Worm (Caenorhabditis elegans) whole organism, L2 larva: ENCODE results near the gene T26C5.4.

Experiments
- C34F6.9 ChIP-seq: fragments of 150-350 bp; optimal IDR thresholded peaks from 2 replicates; lab custom pipeline; 2014; ENCODE audit warnings: missing biosample characterization, missing genetic modification characterization
- F13H6.1 ChIP-seq: sonication (generic microtip); optimal IDR thresholded peaks from 2 replicates; lab custom pipeline; 2016; ENCODE audit warnings: missing genetic modification characterization, missing compliant biosample characterization
- R02D3.7 ChIP-seq: fragments of 150-350 bp; optimal IDR thresholded peaks from 2 replicates; lab custom pipeline; 2014; ENCODE audit warnings: missing biosample characterization, missing genetic modification characterization
- Y55F3AM.14 ChIP-seq: fragments of 200-800 bp; sonication (Bioruptor generic); optimal IDR thresholded peaks from 2 replicates; lab custom pipeline; 2018; ENCODE audit warnings: mild to moderate bottlenecking, missing genetic modification characterization, missing compliant biosample characterization
- ZK546.5 ChIP-seq: sonication (generic microtip); optimal IDR thresholded peaks from 2 replicates; lab custom pipeline; 2017; ENCODE audit warnings: missing biosample characterization, missing genetic modification characterization
- alr-1 ChIP-seq: fragments of 150-350 bp; optimal IDR thresholded peaks from 2 replicates; lab custom pipeline; 2014; ENCODE audit warnings: missing biosample characterization, missing genetic modification characterization
- aly-2 ChIP-seq: fragments of 150-350 bp; optimal IDR thresholded peaks from 2 replicates; lab custom pipeline; 2014; ENCODE audit warnings: missing biosample characterization, missing genetic modification characterization
- ama-1 ChIP-seq: fragments of 150-350 bp; optimal IDR thresholded peaks from 2 replicates; lab custom pipeline; 2018; ENCODE audit warnings: inconsistent platforms
- blmp-1 ChIP-seq: sonication (generic microtip); optimal IDR thresholded peaks from 2 replicates; lab custom pipeline; 2017; ENCODE audit warnings: missing genetic modification characterization, mild to moderate bottlenecking, missing compliant biosample characterization, antibody characterized with exemption, moderate library complexity; ENCODE audit not compliant: insufficient read depth
- ceh-16 ChIP-seq: fragments of 150-350 bp; optimal IDR thresholded peaks from 2 replicates; lab custom pipeline; 2014; ENCODE audit warnings: missing biosample characterization, missing genetic modification characterization
- dmd-4 ChIP-seq: sonication (generic microtip); optimal IDR thresholded peaks from 2 replicates; lab custom pipeline; 2017; ENCODE audit warnings: missing biosample characterization, missing genetic modification characterization
- egl-27 ChIP-seq: sonication (generic microtip); optimal IDR thresholded peaks from 3 replicates; lab custom pipeline; 2017; ENCODE audit warnings: missing biosample characterization, missing genetic modification reagents, missing genetic modification characterization
- elt-1 ChIP-seq: fragments of 150-350 bp; optimal IDR thresholded peaks from 2 replicates; lab custom pipeline; 2014; ENCODE audit warnings: missing biosample characterization, missing genetic modification characterization
- fos-1 ChIP-seq: fragments of 150-350 bp; optimal IDR thresholded peaks from 2 replicates; lab custom pipeline; 2014; ENCODE audit warnings: missing biosample characterization, missing genetic modification characterization
- lin-11 ChIP-seq: fragments of 150-350 bp; sonication (generic microtip); optimal IDR thresholded peaks from 2 replicates; lab custom pipeline; 2014; ENCODE audit warnings: missing biosample characterization, missing genetic modification characterization, inconsistent platforms, mixed read lengths
- lin-39 ChIP-seq: fragments of 150-350 bp; optimal IDR thresholded peaks from 2 replicates; lab custom pipeline; 2014; ENCODE audit warnings: missing biosample characterization, missing genetic modification reagents, missing genetic modification characterization
- lsy-2 ChIP-seq, 2 experiments: fragments of 150-350 bp in 1 of 2; sonication (generic microtip) in 1 of 2; optimal IDR thresholded peaks; 2 replicates each; lab custom pipeline; 2014 to 2017; ENCODE audit warnings: missing biosample characterization in 2 of 2, missing genetic modification characterization in 2 of 2
- mbf-1 ChIP-seq: sonication (generic microtip); optimal IDR thresholded peaks from 2 replicates; lab custom pipeline; 2017; ENCODE audit warnings: missing biosample characterization, missing genetic modification characterization
- nhr-10 ChIP-seq: sonication (generic microtip); optimal IDR thresholded peaks from 2 replicates; lab custom pipeline; 2017; ENCODE audit warnings: missing biosample characterization, missing genetic modification characterization
- nhr-11 ChIP-seq: fragments of 150-350 bp; optimal IDR thresholded peaks from 2 replicates; lab custom pipeline; 2014; ENCODE audit warnings: missing biosample characterization, missing genetic modification characterization
- nhr-129 ChIP-seq: fragments of 150-350 bp; optimal IDR thresholded peaks from 2 replicates; lab custom pipeline; 2014; ENCODE audit warnings: missing biosample characterization, missing genetic modification characterization
- nhr-21 ChIP-seq: fragments of 150-350 bp; optimal IDR thresholded peaks from 2 replicates; lab custom pipeline; 2014; ENCODE audit warnings: missing biosample characterization, missing genetic modification characterization
- nhr-25 ChIP-seq: fragments of 150-350 bp; sonication (generic microtip); optimal IDR thresholded peaks from 3 replicates; lab custom pipeline; 2014; ENCODE audit warnings: missing biosample characterization, missing genetic modification characterization
- nhr-6 ChIP-seq: fragments of 150-350 bp; optimal IDR thresholded peaks from 2 replicates; lab custom pipeline; 2014; ENCODE audit warnings: missing biosample characterization, missing genetic modification characterization
- peb-1 ChIP-seq: fragments of 150-350 bp; optimal IDR thresholded peaks from 2 replicates; lab custom pipeline; 2014; ENCODE audit warnings: missing biosample characterization, missing genetic modification characterization
- sem-4 ChIP-seq: fragments of 150-350 bp; optimal IDR thresholded peaks from 2 replicates; lab custom pipeline; 2014; ENCODE audit warnings: missing biosample characterization, missing genetic modification reagents, missing genetic modification characterization
- skn-1 ChIP-seq: sonication (generic microtip); optimal IDR thresholded peaks from 2 replicates; lab custom pipeline; 2017; ENCODE audit warnings: missing biosample characterization, missing genetic modification characterization
- sma-3 ChIP-seq: sonication (generic microtip); optimal IDR thresholded peaks from 2 replicates; lab custom pipeline; 2016; ENCODE audit warnings: missing genetic modification reagents, missing genetic modification characterization, missing compliant biosample characterization
- sma-9 ChIP-seq, 2 experiments: fragments of 150-350 bp in 1 of 2; sonication (generic microtip) in 1 of 2; optimal IDR thresholded peaks; 2 replicates each; lab custom pipeline; 2014 to 2016; ENCODE audit warnings: missing genetic modification characterization in 2 of 2, mild to moderate bottlenecking in 1 of 2, missing biosample characterization in 1 of 2, missing compliant biosample characterization in 1 of 2, missing genetic modification reagents in 1 of 2, moderate library complexity in 1 of 2
- snpc-4 ChIP-seq: fragments of 150-350 bp; optimal IDR thresholded peaks from 2 replicates; lab custom pipeline; 2014; ENCODE audit warnings: missing biosample characterization, missing genetic modification characterization
- unc-39 ChIP-seq: fragments of 150-350 bp; optimal IDR thresholded peaks from 2 replicates; lab custom pipeline; 2014; ENCODE audit warnings: missing biosample characterization, missing genetic modification characterization
- zag-1 ChIP-seq: fragments of 150-350 bp; optimal IDR thresholded peaks from 2 replicates; lab custom pipeline; 2014; ENCODE audit warnings: missing biosample characterization, missing genetic modification characterization

Gene T26C5.4

DNA sequence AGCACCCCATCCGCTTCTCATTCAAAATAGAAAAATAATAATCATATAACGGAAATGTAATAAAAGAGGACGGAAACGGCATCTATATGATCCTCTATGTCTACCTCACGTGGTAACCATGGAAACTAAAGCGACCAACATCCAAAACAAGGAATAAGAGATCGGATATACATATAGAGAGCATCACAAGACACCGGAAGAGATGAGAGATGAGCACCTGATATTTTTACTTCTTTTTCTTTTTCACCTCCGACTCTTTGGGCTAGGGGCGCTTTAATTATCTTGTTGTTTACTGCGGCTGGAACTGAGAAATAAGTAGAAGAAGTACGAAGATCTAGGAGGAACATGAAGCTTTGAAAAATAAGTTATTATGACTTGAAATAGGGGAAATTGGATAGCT lies 13.5 kb upstream of the T26C5.4 start:
- TF ChIP-seq lsy-2 (tag; optimal IDR thresholded peaks at IDR 0.05; lab: Kevin White, UChicago) (peak in 1 of 2 experiments; percentile 49), sma-9 (GFP tag; optimal IDR thresholded peaks at IDR 0.05; lab: Kevin White, UChicago) (peak; percentile 17), sma-9 (tag; optimal IDR thresholded peaks at IDR 0.05; lab: Kevin White, UChicago) (no peak), C34F6.9 (tag; lab: Kevin White, UChicago) (peak; percentile 53), nhr-129 (tag; lab: Kevin White, UChicago) (peak; percentile 22), F13H6.1 (tag; lab: Kevin White, UChicago) (no peak)

DNA sequence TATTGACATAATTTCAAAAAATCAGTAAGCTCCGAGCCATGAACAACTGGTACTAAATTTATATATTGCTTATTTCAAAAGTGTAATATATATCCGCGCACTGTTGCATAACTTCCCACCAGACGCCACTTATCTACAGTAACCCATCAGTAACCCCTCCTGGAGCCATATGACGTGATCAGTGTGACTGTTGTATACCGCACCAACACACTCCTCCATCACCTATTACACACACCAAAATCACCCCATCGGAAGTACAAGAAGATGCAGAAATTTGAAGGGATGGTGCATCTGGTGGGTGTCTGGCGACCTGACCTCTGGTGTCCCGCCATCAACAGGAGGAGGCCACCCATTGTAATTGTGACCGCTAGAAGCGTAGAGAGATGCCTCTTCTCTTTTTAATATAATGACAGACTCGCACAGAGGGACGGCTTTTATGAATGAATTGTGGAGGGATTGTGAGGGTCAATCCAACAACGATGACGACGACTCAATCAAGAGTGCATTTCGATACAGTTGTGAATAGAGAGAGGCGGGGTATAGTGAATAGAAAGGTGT lies 12.6 kb upstream of the T26C5.4 start:
- TF ChIP-seq ZK546.5 (tag; lab: Kevin White, UChicago) (no peak), Y55F3AM.14 (GFP tag; lab: Kevin White, UChicago) (no peak), nhr-10 (tag; lab: Kevin White, UChicago) (no peak), sma-9 (GFP tag; optimal IDR thresholded peaks at IDR 0.05; lab: Kevin White, UChicago) (no peak), sma-9 (tag; optimal IDR thresholded peaks at IDR 0.05; lab: Kevin White, UChicago) (no peak), nhr-129 (tag; lab: Kevin White, UChicago) (no peak), egl-27 (tag; lab: Kevin White, UChicago) (no peak)

DNA sequence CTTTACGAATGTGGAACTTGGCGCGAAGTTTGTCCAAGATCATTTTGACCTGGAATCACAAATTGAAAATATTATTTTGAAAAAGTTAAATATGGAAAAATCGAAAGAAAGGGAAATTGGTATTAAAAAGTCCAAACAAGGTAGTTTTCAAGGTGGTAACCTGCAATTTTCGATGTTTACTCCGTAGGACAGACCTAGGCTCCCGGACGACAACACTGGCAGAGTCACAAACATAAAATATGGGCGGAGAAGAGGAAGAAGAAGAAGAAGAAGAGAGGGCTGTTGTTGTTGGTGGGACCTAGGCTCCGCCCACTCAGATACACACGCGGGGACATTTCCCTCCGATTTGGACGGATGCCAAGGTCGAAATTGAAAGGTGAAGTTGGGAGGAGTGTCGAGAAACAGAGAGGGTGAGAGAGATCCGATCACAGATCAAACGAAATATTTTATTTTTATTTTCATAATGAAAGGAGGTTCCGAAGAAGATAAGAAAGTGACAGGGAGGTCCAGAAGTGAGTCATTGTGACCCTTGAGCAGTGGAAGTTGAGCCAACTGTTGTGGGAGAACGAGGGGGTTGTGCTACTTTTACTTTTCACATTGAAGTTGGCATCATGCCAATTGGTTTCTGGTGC lies 11.7 kb upstream of the T26C5.4 start, which contains the start of gene aqp-2:
Gene aqp-2, minus strand, starts transcription at position 51 of the 632 bp plus-strand sequence.
- TF ChIP-seq Y55F3AM.14 (GFP tag; lab: Kevin White, UChicago) = no peak
- TF ChIP-seq sma-9 (GFP tag; optimal IDR thresholded peaks at IDR 0.05; lab: Kevin White, UChicago) = peak; percentile 82
- no peak for TF ChIP-seq sma-9 (tag; optimal IDR thresholded peaks at IDR 0.05; lab: Kevin White, UChicago)
- TF ChIP-seq nhr-25 (tag; lab: Kevin White, UChicago) = peak; percentile 31
- TF ChIP-seq sem-4 (tag; lab: Kevin White, UChicago) = no peak
- TF ChIP-seq lsy-2 (tag; optimal IDR thresholded peaks at IDR 0.05; lab: Kevin White, UChicago) = peak in 1 of 2 experiments; percentile 36
- TF ChIP-seq peb-1 (tag; lab: Kevin White, UChicago) = no peak
- TF ChIP-seq ceh-16 (tag; lab: Kevin White, UChicago) = no peak
- no peak for TF ChIP-seq unc-39 (tag; lab: Kevin White, UChicago)
- peak; percentile 17 for TF ChIP-seq ama-1
- no peak for TF ChIP-seq ZK546.5 (tag; lab: Kevin White, UChicago)
- TF ChIP-seq fos-1 (tag; lab: Kevin White, UChicago) = peak; percentile 2
- peak; percentile 17 for TF ChIP-seq C34F6.9 (tag; lab: Kevin White, UChicago)
- TF ChIP-seq lin-39 (tag; lab: Kevin White, UChicago) = no peak
- TF ChIP-seq nhr-129 (tag; lab: Kevin White, UChicago) = peak; percentile 53
- TF ChIP-seq F13H6.1 (tag; lab: Kevin White, UChicago) = peak; percentile 68
- TF ChIP-seq dmd-4 (tag; lab: Kevin White, UChicago) = no peak
- TF ChIP-seq skn-1 = no peak
- TF ChIP-seq nhr-21 (tag; lab: Kevin White, UChicago) = no peak
- TF ChIP-seq blmp-1 = no peak

- TF ChIP-seq lin-11 = no peak
- no peak for TF ChIP-seq F13H6.1 (tag; lab: Kevin White, UChicago)
- TF ChIP-seq fos-1 (tag; lab: Kevin White, UChicago) = no peak
- no peak for TF ChIP-seq lsy-2 (tag; optimal IDR thresholded peaks at IDR 0.05; lab: Kevin White, UChicago)
- TF ChIP-seq aly-2 (tag; lab: Kevin White, UChicago) = no peak
- TF ChIP-seq nhr-129 (tag; lab: Kevin White, UChicago) = no peak
- TF ChIP-seq blmp-1 = no peak
- TF ChIP-seq R02D3.7 (tag; lab: Kevin White, UChicago) = no peak
- no peak for TF ChIP-seq nhr-11 (tag; lab: Kevin White, UChicago)
- no peak for TF ChIP-seq snpc-4 (tag; lab: Kevin White, UChicago)
- no peak for TF ChIP-seq zag-1 (tag; lab: Kevin White, UChicago)
- TF ChIP-seq alr-1 (tag; lab: Kevin White, UChicago) = no peak
- no peak for TF ChIP-seq sem-4 (tag; lab: Kevin White, UChicago)
- no peak for TF ChIP-seq nhr-21 (tag; lab: Kevin White, UChicago)
- no peak for TF ChIP-seq C34F6.9 (tag; lab: Kevin White, UChicago)
- TF ChIP-seq sma-3 (GFP tag; lab: Kevin White, UChicago) = no peak
- TF ChIP-seq peb-1 (tag; lab: Kevin White, UChicago) = no peak
Measured at ce11 chrII:9261403-9261802, 11.1 kb upstream of the T26C5.4 start.

DNA sequence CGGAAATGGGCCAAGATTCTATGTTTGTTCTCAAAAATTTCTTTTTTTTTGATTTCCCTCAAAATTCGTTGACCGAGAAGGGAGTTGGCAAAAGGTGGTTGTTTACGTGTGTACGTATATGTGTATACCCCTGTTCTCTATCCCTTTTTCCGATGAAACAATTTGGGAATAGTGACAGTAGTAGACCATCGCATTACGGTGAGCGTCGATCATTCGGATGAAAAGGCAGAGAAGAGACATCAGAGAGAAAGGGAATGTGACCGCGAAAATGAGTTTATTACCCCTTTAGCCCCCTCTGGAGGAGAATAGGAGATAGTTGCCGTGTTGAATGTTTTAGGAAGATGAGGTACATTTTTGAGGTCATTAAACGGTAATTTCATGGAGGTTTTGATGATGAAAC lies 9.7 kb upstream of the T26C5.4 start:
- no peak for TF ChIP-seq Y55F3AM.14 (GFP tag; lab: Kevin White, UChicago)
- no peak for TF ChIP-seq nhr-6 (tag; lab: Kevin White, UChicago)
- no peak for TF ChIP-seq nhr-10 (tag; lab: Kevin White, UChicago)
- peak; percentile 36 for TF ChIP-seq blmp-1
- TF ChIP-seq ceh-16 (tag; lab: Kevin White, UChicago) = no peak
- peak; percentile 28 for TF ChIP-seq nhr-25 (tag; lab: Kevin White, UChicago)
- no peak for TF ChIP-seq mbf-1 (tag; lab: Kevin White, UChicago)
- peak; percentile 1 for TF ChIP-seq C34F6.9 (tag; lab: Kevin White, UChicago)
- TF ChIP-seq zag-1 (tag; lab: Kevin White, UChicago) = no peak
- TF ChIP-seq aly-2 (tag; lab: Kevin White, UChicago) = no peak
- TF ChIP-seq sma-9 (GFP tag; optimal IDR thresholded peaks at IDR 0.05; lab: Kevin White, UChicago) = peak; percentile 16
- TF ChIP-seq sma-9 (tag; optimal IDR thresholded peaks at IDR 0.05; lab: Kevin White, UChicago) = no peak
- TF ChIP-seq lsy-2 (tag; optimal IDR thresholded peaks at IDR 0.05; lab: Kevin White, UChicago) = no peak
- peak; percentile 51 for TF ChIP-seq nhr-129 (tag; lab: Kevin White, UChicago)
- TF ChIP-seq ama-1 = no peak
- TF ChIP-seq elt-1 = no peak
